Worm (Caenorhabditis elegans) whole organism, midembryonic: ENCODE data around the gene Y102A11A.9.

Experiments
- tab-1 ChIP-seq: fragments of 200-800 bp; sonication (Bioruptor generic); IDR thresholded peaks from 2 replicates; pipeline ENCODE4 v1.3.6; 2022; ENCODE audit warnings: missing genetic modification characterization, missing compliant biosample characterization

Gene Y102A11A.9

ce11 chrX:2064730-2065129 lies 51.8 kb downstream of the Y102A11A.9 start, which contains the start of gene F49H12.7:
Gene F49H12.7, plus strand, starts transcription at chrX:2065030.
- TF ChIP-seq tab-1 (GFP tag; lab: Robert Waterston, UW), result no peak
